Worm (Caenorhabditis elegans): ENCODE measurements around the gene T02G5.15.
"Not testable (repeated sequence)": the region's sequence is repeated elsewhere in the genome, so short reads cannot be mapped to it uniquely, and the experiment has no call there.

DNA sequence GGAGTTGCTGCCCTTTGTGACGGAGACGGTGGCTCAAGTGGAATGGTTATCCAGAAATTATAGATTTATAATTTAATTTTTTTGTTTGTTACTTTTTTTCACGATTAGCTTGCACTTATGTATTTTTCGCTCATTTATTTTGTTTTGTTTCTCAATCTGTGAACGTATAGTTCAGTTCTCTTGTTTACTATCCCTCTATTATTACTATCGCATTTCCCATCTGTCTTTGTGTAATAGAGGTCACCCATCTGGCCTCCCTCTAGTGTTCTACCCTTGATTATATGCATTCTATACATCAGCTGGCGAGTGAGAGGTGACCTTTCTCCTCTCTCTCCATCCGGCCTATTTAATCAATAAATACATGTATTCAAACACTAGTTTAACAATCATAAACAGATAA is at the start of gene T02G5.15, which contains the start of gene T02G5.14:
- TF ChIP-seq ama-1 (optimal IDR thresholded peaks at IDR 0.05); ztf-16 (tag; optimal IDR thresholded peaks at IDR 0.05); dmd-4 (tag; optimal IDR thresholded peaks at IDR 0.05; ENCODE audit: borderline replicate concordance); hlh-8 (tag; optimal IDR thresholded peaks at IDR 0.05); che-1 (tag; optimal IDR thresholded peaks at IDR 0.05); F13H6.1 (tag; optimal IDR thresholded peaks at IDR 0.05); nfya-1 (tag; optimal IDR thresholded peaks at IDR 0.05); lin-11 (tag; optimal IDR thresholded peaks at IDR 0.05); elt-2 (tag; optimal IDR thresholded peaks at IDR 0.05); ceh-34 (tag; optimal IDR thresholded peaks at IDR 0.05); ceh-24 (tag; optimal IDR thresholded peaks at IDR 0.05); pha-4 (tag; optimal IDR thresholded peaks at IDR 0.05); ahr-1 (tag; optimal IDR thresholded peaks at IDR 0.05); madf-2 (tag; optimal IDR thresholded peaks at IDR 0.05): not testable (repeated sequence)
